Fruit fly (Drosophila melanogaster) whole organism, wandering third instar larva: ENCODE data around the gene ppk11.
A peak's percentile ranks its signal among the peaks of the same experiment; 100 is the strongest.

Experiments
- Abd-B ChIP-seq: fragments of >200 bp; optimal IDR thresholded peaks from 2 replicates; lab custom pipeline; 2017; ENCODE audit warnings: missing biosample characterization, missing genetic modification characterization
- CG32264 ChIP-seq: fragments of 200-800 bp; sonication (Bioruptor generic); optimal IDR thresholded peaks from 2 replicates; lab custom pipeline; 2016; ENCODE audit warnings: missing biosample characterization, missing genetic modification characterization
- CG9705 ChIP-seq: fragments of 200-800 bp; sonication (Bioruptor generic); optimal IDR thresholded peaks from 2 replicates; lab custom pipeline; 2018; ENCODE audit warnings: missing biosample characterization, mild to moderate bottlenecking, missing genetic modification characterization
- CrebA ChIP-seq: fragments of 200-800 bp; sonication (Bioruptor generic); optimal IDR thresholded peaks from 2 replicates; lab custom pipeline; 2016; ENCODE audit warnings: missing biosample characterization, mild to moderate bottlenecking, missing genetic modification characterization, borderline replicate concordance
- Dfd ChIP-seq: fragments of >200 bp; optimal IDR thresholded peaks from 2 replicates; lab custom pipeline; 2017; ENCODE audit warnings: missing biosample characterization, missing genetic modification characterization
- Dif ChIP-seq: fragments of 200-275, 200-300 bp; sonication (Bioruptor generic); optimal IDR thresholded peaks from 2 replicates; lab custom pipeline; 2018; ENCODE audit warnings: missing biosample characterization, missing genetic modification characterization; ENCODE audit not compliant: partially characterized antibody
- GATAd ChIP-seq: sonication (Bioruptor generic); optimal IDR thresholded peaks from 2 replicates; lab custom pipeline; 2016; ENCODE audit warnings: missing biosample characterization, missing genetic modification characterization
- HLH106 ChIP-seq: fragments of 200-800 bp; optimal IDR thresholded peaks from 3 replicates; lab custom pipeline; 2019; ENCODE audit warnings: missing biosample characterization, mild to moderate bottlenecking, missing genetic modification characterization, moderate library complexity
- Hnf4 ChIP-seq: fragments of 200-800 bp; sonication (Bioruptor generic); optimal IDR thresholded peaks from 2 replicates; lab custom pipeline; 2016; ENCODE audit warnings: missing biosample characterization, mild to moderate bottlenecking, missing genetic modification characterization
- Hr78 ChIP-seq: fragments of >200 bp; optimal IDR thresholded peaks from 2 replicates; lab custom pipeline; 2017; ENCODE audit warnings: missing biosample characterization, missing genetic modification characterization
- Hr83 ChIP-seq: fragments of 200-300 bp; sonication (Bioruptor generic); optimal IDR thresholded peaks from 2 replicates; lab custom pipeline; 2016; ENCODE audit warnings: missing biosample characterization, mild to moderate bottlenecking, missing genetic modification characterization, moderate library complexity; ENCODE audit not compliant: poor library complexity, severe bottlenecking
- Jra ChIP-seq: sonication (Bioruptor generic); optimal IDR thresholded peaks from 2 replicates; lab custom pipeline; 2016; ENCODE audit warnings: missing biosample characterization, missing genetic modification characterization
- Mio ChIP-seq: sonication (Bioruptor generic); optimal IDR thresholded peaks from 2 replicates; lab custom pipeline; 2016; ENCODE audit warnings: missing biosample characterization, missing genetic modification characterization
- Myc ChIP-seq: fragments of >200 bp; optimal IDR thresholded peaks from 2 replicates; lab custom pipeline; 2017
- N ChIP-seq: fragments of >200 bp; optimal IDR thresholded peaks from 2 replicates; lab custom pipeline; 2018; ENCODE audit warnings: missing biosample characterization, missing external identifiers, missing genetic modification characterization
- OdsH ChIP-seq: fragments of 200-800 bp; sonication (Bioruptor generic); optimal IDR thresholded peaks from 2 replicates; lab custom pipeline; 2016; ENCODE audit warnings: missing biosample characterization, mild to moderate bottlenecking, missing genetic modification characterization
- Rel ChIP-seq, 2 experiments: fragments of 200-800 bp; sonication (Bioruptor generic) in 1 of 2; optimal IDR thresholded peaks; 2 replicates in 1 of 2; 3 replicates in 1 of 2; lab custom pipeline; 2016 to 2019; ENCODE audit warnings: mild to moderate bottlenecking in 2 of 2, missing biosample characterization in 2 of 2, missing genetic modification characterization in 2 of 2, moderate library complexity in 1 of 2
- Sp1 ChIP-seq: fragments of 200-800 bp; sonication (Bioruptor generic); optimal IDR thresholded peaks from 3 replicates; lab custom pipeline; 2019; ENCODE audit warnings: missing biosample characterization, mild to moderate bottlenecking, missing genetic modification characterization, moderate library complexity
- Vsx2 ChIP-seq: fragments of 200-300, 225-300 bp; sonication (Bioruptor generic); optimal IDR thresholded peaks from 2 replicates; lab custom pipeline; 2018; ENCODE audit warnings: missing biosample characterization, missing genetic modification characterization; ENCODE audit not compliant: partially characterized antibody
- br ChIP-seq: fragments of 200-800 bp; sonication (Bioruptor generic); optimal IDR thresholded peaks from 2 replicates; lab custom pipeline; 2016; ENCODE audit warnings: missing biosample characterization, missing genetic modification characterization
- brk ChIP-seq: fragments of 200-800 bp; sonication (Bioruptor generic); optimal IDR thresholded peaks from 2 replicates; lab custom pipeline; 2016; ENCODE audit warnings: missing biosample characterization, mild to moderate bottlenecking, missing genetic modification characterization
- dl ChIP-seq, 2 experiments: fragments of 175-275, 200-275 bp in 1 of 2; fragments of 200-275 bp in 1 of 2; sonication (Bioruptor generic); optimal IDR thresholded peaks; lab custom pipeline; 2018; ENCODE audit warnings: mild to moderate bottlenecking in 2 of 2, missing biosample characterization in 2 of 2, missing genetic modification characterization in 2 of 2, moderate library complexity in 2 of 2; ENCODE audit not compliant: partially characterized antibody in 2 of 2, insufficient read depth in 1 of 2
- dmrt93B ChIP-seq: fragments of 200-800 bp; sonication (Bioruptor generic); optimal IDR thresholded peaks from 2 replicates; lab custom pipeline; 2018; ENCODE audit warnings: missing biosample characterization, mild to moderate bottlenecking, missing genetic modification characterization
- dsf ChIP-seq: sonication (Bioruptor generic); optimal IDR thresholded peaks from 2 replicates; lab custom pipeline; 2016; ENCODE audit warnings: missing biosample characterization, missing genetic modification characterization, borderline replicate concordance
- ey ChIP-seq: fragments of 200-800 bp; sonication (Bioruptor generic); optimal IDR thresholded peaks from 2 replicates; lab custom pipeline; 2016; ENCODE audit warnings: missing biosample characterization, missing genetic modification characterization
- foxo ChIP-seq, 2 experiments: fragments of 200-800 bp; sonication (Bioruptor generic); optimal IDR thresholded peaks; 2 replicates in 1 of 2; 3 replicates in 1 of 2; lab custom pipeline; 2016 to 2017; ENCODE audit warnings: missing biosample characterization in 2 of 2, missing genetic modification characterization in 2 of 2
- fru ChIP-seq: fragments of 200-800 bp; sonication (Bioruptor generic); optimal IDR thresholded peaks from 3 replicates; lab custom pipeline; 2016; ENCODE audit warnings: missing biosample characterization, mild to moderate bottlenecking, missing genetic modification characterization
- h ChIP-seq: fragments of 200-800 bp; sonication (Bioruptor generic); optimal IDR thresholded peaks from 3 replicates; lab custom pipeline; 2016; ENCODE audit warnings: missing biosample characterization, mild to moderate bottlenecking, missing genetic modification characterization
- jim ChIP-seq: fragments of 175-275, 200-325 bp; sonication (Bioruptor generic); optimal IDR thresholded peaks from 2 replicates; lab custom pipeline; 2016; ENCODE audit warnings: missing biosample characterization, mild to moderate bottlenecking, missing genetic modification characterization
- lola ChIP-seq: fragments of >200 bp; optimal IDR thresholded peaks from 2 replicates; lab custom pipeline; 2017; ENCODE audit warnings: missing biosample characterization, missing genetic modification characterization
- pan ChIP-seq: fragments of >200 bp; optimal IDR thresholded peaks from 2 replicates; lab custom pipeline; 2017
- psq ChIP-seq: fragments of 200-800 bp; sonication (Bioruptor generic); optimal IDR thresholded peaks from 3 replicates; lab custom pipeline; 2017; ENCODE audit warnings: missing biosample characterization, mild to moderate bottlenecking, missing genetic modification characterization, moderate library complexity
- rgr ChIP-seq: fragments of 200-800 bp; sonication (Bioruptor generic); optimal IDR thresholded peaks from 3 replicates; lab custom pipeline; 2016; ENCODE audit warnings: missing biosample characterization, mild to moderate bottlenecking, missing genetic modification characterization
- sage ChIP-seq: fragments of 200-800 bp; sonication (Bioruptor generic); optimal IDR thresholded peaks from 2 replicates; lab custom pipeline; 2016; ENCODE audit warnings: missing biosample characterization, mild to moderate bottlenecking, missing genetic modification characterization
- sv ChIP-seq: fragments of 200-800 bp; sonication (Bioruptor generic); optimal IDR thresholded peaks from 3 replicates; lab custom pipeline; 2016; ENCODE audit warnings: missing biosample characterization, missing genetic modification characterization
- tai ChIP-seq: sonication (Bioruptor generic); optimal IDR thresholded peaks from 2 replicates; lab custom pipeline; 2016; ENCODE audit warnings: missing biosample characterization, missing genetic modification characterization
- usp ChIP-seq: fragments of >200 bp; optimal IDR thresholded peaks from 2 replicates; lab custom pipeline; 2017; ENCODE audit warnings: missing biosample characterization, missing genetic modification characterization
- woc ChIP-seq: sonication (Bioruptor generic); optimal IDR thresholded peaks from 2 replicates; lab custom pipeline; 2016; ENCODE audit warnings: missing biosample characterization, mild to moderate bottlenecking, missing genetic modification characterization

The ppk11 gene

DNA sequence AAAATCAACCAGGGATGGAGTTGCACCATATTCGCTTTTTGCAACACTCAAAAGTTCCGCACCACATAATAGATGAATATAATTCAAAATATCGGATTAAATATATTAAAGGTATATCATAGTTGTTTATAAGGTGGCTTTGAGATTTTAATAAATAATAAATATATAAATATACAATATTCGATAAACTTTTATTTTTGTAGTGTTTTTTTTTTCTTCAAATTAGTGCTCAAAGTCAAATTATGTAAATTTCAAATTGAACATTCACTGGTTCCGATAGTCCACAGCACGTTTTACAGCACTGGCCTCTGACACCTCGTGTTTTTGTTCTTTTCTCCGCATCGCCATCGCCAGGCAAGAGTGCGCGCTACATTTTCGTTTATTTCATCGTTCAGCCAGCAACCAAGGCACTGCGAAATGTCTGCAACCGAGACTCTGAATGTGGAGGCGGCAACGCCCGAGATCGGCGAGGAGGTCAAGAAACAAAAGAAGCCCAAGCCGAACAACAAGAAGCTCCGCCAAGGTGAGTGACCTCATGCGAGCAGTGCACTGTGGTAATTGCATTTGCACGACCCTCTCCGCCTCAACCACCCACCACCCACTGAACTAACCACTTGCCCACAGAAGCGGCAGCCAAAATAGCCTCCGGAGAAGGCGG lies 11.5 kb downstream of the ppk11 start, which contains the start of the genes Taf11 and und:
Gene Taf11 (minus strand): TSS at position 51 of the 658 bp plus-strand sequence.
Gene und (plus strand): TSS at position 158 of the 658 bp plus-strand sequence.
- TF ChIP-seq CrebA (GFP tag; lab: Kevin White, UChicago) (no peak), Hr78 (GFP tag; lab: Kevin White, UChicago) (no peak), CG9705 (GFP tag; lab: Kevin White, UChicago) (peak; percentile 41), Jra (GFP tag; lab: Kevin White, UChicago) (no peak), tai (no peak), OdsH (GFP tag; lab: Kevin White, UChicago) (no peak), psq (GFP tag; lab: Kevin White, UChicago) (peak; percentile 49), pan (lab: Kevin White, UChicago) (no peak), Sp1 (GFP tag; lab: Kevin White, UChicago) (no peak), Myc (lab: Kevin White, UChicago) (peak; percentile 78), dmrt93B (peak; percentile 43), h (GFP tag; lab: Kevin White, UChicago) (peak; percentile 65), fru (GFP tag; lab: Kevin White, UChicago) (no peak), foxo (GFP tag; optimal IDR thresholded peaks at IDR 0.05; lab: Kevin White, UChicago) (peak in 1 of 2 experiments; percentile 58), HLH106 (peak; percentile 48), Dif (GFP tag; lab: Kevin White, UChicago) (no peak)
- TF ChIP-seq, all 38 proteins: peak for 7

DNA sequence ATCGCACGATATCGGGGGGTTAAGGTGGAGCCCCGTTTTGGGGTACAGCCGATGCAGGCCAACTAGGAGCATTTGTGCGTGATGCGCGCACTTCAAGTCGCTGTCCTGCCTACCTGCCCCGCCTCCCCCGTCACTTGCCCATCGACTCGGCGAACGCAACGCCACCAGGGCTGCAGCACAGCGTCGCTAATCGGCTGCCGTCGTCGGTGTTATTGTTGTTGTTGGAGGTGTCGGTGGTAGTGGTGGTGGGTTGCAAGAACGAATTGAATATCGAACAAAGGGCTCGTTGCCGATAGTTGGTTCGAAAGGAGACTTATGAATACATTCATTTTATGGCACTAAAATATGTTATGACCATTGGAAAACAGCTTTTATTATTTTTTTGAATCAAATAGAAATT lies 16.0 kb downstream of the ppk11 start:
- TF ChIP-seq Hr83 (GFP tag; lab: Kevin White, UChicago) (peak; percentile 93), usp (GFP tag; lab: Kevin White, UChicago) (no peak), CG9705 (GFP tag; lab: Kevin White, UChicago) (peak; percentile 44), Vsx2 (GFP tag; lab: Kevin White, UChicago) (no peak), N (GFP tag; lab: Kevin White, UChicago) (no peak), br (GFP tag; lab: Kevin White, UChicago) (peak; percentile 62), CG32264 (no peak), sv (no peak), foxo (GFP tag; optimal IDR thresholded peaks at IDR 0.05; lab: Kevin White, UChicago) (peak in 1 of 2 experiments; percentile 58), Hr78 (GFP tag; lab: Kevin White, UChicago) (no peak), dsf (GFP tag; lab: Kevin White, UChicago) (no peak), GATAd (GFP tag; lab: Kevin White, UChicago) (no peak), Myc (lab: Kevin White, UChicago) (no peak), ey (GFP tag; lab: Kevin White, UChicago) (peak; percentile 26), Jra (GFP tag; lab: Kevin White, UChicago) (no peak), tai (no peak), Abd-B (no peak), rgr (GFP tag; lab: Kevin White, UChicago) (peak; percentile 49), fru (GFP tag; lab: Kevin White, UChicago) (peak; percentile 53), psq (GFP tag; lab: Kevin White, UChicago) (peak; percentile 29), Mio (GFP tag; lab: Kevin White, UChicago) (no peak), brk (no peak), Dfd (GFP tag; lab: Kevin White, UChicago) (no peak), pan (lab: Kevin White, UChicago) (no peak), Hnf4 (no peak), jim (GFP tag; lab: Kevin White, UChicago) (no peak), HLH106 (peak; percentile 52), h (GFP tag; lab: Kevin White, UChicago) (peak; percentile 38), Dif (GFP tag; lab: Kevin White, UChicago) (no peak), Rel (GFP tag; optimal IDR thresholded peaks at IDR 0.05; lab: Kevin White, UChicago) (no peak), Rel (tag; optimal IDR thresholded peaks at IDR 0.05; lab: Kevin White, UChicago) (peak; percentile 72), woc (GFP tag; lab: Kevin White, UChicago) (peak; percentile 81), sage (GFP tag; lab: Kevin White, UChicago) (no peak), dmrt93B (peak; percentile 21), OdsH (GFP tag; lab: Kevin White, UChicago) (peak; percentile 20), lola (GFP tag; lab: Kevin White, UChicago) (no peak), dl (GFP tag; optimal IDR thresholded peaks at IDR 0.05; lab: Kevin White, UChicago; ENCODE audit: insufficient read depth in 1 of 2, partially characterized antibody in 2 of 2) (no peak), CrebA (GFP tag; lab: Kevin White, UChicago) (no peak), Sp1 (GFP tag; lab: Kevin White, UChicago) (peak; percentile 35)
